Fruit fly (Drosophila melanogaster): Measurements from ENCODE around the gene sty.

The sty gene

dm6 chr3L:3394854-3395723, 29.6 kb downstream of the sty start (continued):
- TF ChIP-seq CG31365 (tag; optimal IDR thresholded peaks at IDR 0.05) (peak; percentile 48), CG8359 (GFP tag; optimal IDR thresholded peaks at IDR 0.05; ENCODE audit: borderline replicate concordance) (peak; percentile 79), sens (GFP tag) (peak; percentile 99), NfI (GFP tag; optimal IDR thresholded peaks at IDR 0.05) (peak; percentile 85), cg (GFP tag; optimal IDR thresholded peaks at IDR 0.05) (peak; percentile 85), schlank (tag; optimal IDR thresholded peaks at IDR 0.05) (no peak), CG11456 (GFP tag; IDR thresholded peaks at IDR 0.05) (peak; percentile 75), Sox102F (GFP tag; optimal IDR thresholded peaks at IDR 0.05) (peak; percentile 91), CG13123 (GFP tag; optimal IDR thresholded peaks at IDR 0.05) (peak; percentile 79), exex (tag; optimal IDR thresholded peaks at IDR 0.05) (no peak), CG9817 (tag; optimal IDR thresholded peaks at IDR 0.05) (peak; percentile 22), CG11398 (GFP tag; optimal IDR thresholded peaks at IDR 0.05) (peak; percentile 91), Xrp1 (GFP tag; IDR thresholded peaks at IDR 0.05) (peak; percentile 95), Dad (GFP tag; optimal IDR thresholded peaks at IDR 0.05) (peak; percentile 82), ci (GFP tag; IDR thresholded peaks at IDR 0.05) (peak; percentile 97), CG16813 (GFP tag; IDR thresholded peaks at IDR 0.05; ENCODE audit: partially characterized antibody) (no peak), D19B (GFP tag; optimal IDR thresholded peaks at IDR 0.05) (peak; percentile 93), amos (GFP tag; IDR thresholded peaks at IDR 0.05; ENCODE audit: partially characterized antibody) (no peak), crc (GFP tag; optimal IDR thresholded peaks at IDR 0.05) (peak; percentile 76), Neu2 (GFP tag; optimal IDR thresholded peaks at IDR 0.05; ENCODE audit: borderline replicate concordance) (peak; percentile 56), vnd (GFP tag; IDR thresholded peaks at IDR 0.05; ENCODE audit: partially characterized antibody) (no peak), CG10565 (GFP tag; optimal IDR thresholded peaks at IDR 0.05) (peak; percentile 79), ara (GFP tag; IDR thresholded peaks at IDR 0.05) (peak; percentile 98), kah (GFP tag; optimal IDR thresholded peaks at IDR 0.05) (peak; percentile 14), btn (GFP tag; optimal IDR thresholded peaks at IDR 0.05) (peak; percentile 93), CG10654 (GFP tag; optimal IDR thresholded peaks at IDR 0.05) (peak; percentile 59), grn (GFP tag; optimal IDR thresholded peaks at IDR 0.05) (peak; percentile 49), CG11560 (tag; IDR thresholded peaks at IDR 0.05) (peak; percentile 75; the same call in 2 of the 3 replicates), z (GFP tag; IDR thresholded peaks at IDR 0.05) (peak; percentile 67; the same call in 2 of the 3 replicates), Lim3 (GFP tag; IDR thresholded peaks at IDR 0.05) (0 out of 2 replicates have a peak, but pooled peaks have one; percentile 40), sqz (GFP tag; optimal IDR thresholded peaks at IDR 0.05) (peak; percentile 49), knrl (GFP tag; IDR thresholded peaks at IDR 0.05; ENCODE audit: partially characterized antibody) (no peak), CG1647 (GFP tag; optimal IDR thresholded peaks at IDR 0.05) (peak; percentile 80), Hand (GFP tag; optimal IDR thresholded peaks at IDR 0.05) (peak; percentile 12), so (GFP tag; IDR thresholded peaks at IDR 0.05) (peak; percentile 51; the same call in 2 of the 3 replicates), CG18011 (GFP tag; optimal IDR thresholded peaks at IDR 0.05) (peak; percentile 46), Opbp (GFP tag; IDR thresholded peaks at IDR 0.05; ENCODE audit: partially characterized antibody) (0 out of 3 replicates have a peak, but pooled peaks have one; percentile 21), MESR4 (GFP tag; optimal IDR thresholded peaks at IDR 0.05) (peak; percentile 38), twi (tag; optimal IDR thresholded peaks at IDR 0.05) (peak; percentile 92), HLH54F (GFP tag; optimal IDR thresholded peaks at IDR 0.05) (peak; percentile 63), CG6854 (GFP tag; optimal IDR thresholded peaks at IDR 0.05) (no peak), CG15479 (GFP tag; optimal IDR thresholded peaks at IDR 0.05) (peak; percentile 22), tx (GFP tag; optimal IDR thresholded peaks at IDR 0.05) (peak; percentile 81), Stat92E (GFP tag; optimal IDR thresholded peaks at IDR 0.05) (peak in 1 of 3 experiments; percentile 90), Dbx (GFP tag; IDR thresholded peaks at IDR 0.05) (no peak), unpg (GFP tag; optimal IDR thresholded peaks at IDR 0.05) (peak; percentile 91), CG9876 (GFP tag; optimal IDR thresholded peaks at IDR 0.05) (peak; percentile 78)
